Fruit fly (Drosophila melanogaster) whole organism, prepupa: ENCODE results near the gene Prosbeta3.

Source experiments
- CG10631 ChIP-seq: fragments of 200-800 bp; sonication (Bioruptor generic); optimal IDR thresholded peaks from 2 replicates; lab custom pipeline; 2016; ENCODE audit warnings: missing biosample characterization, missing genetic modification characterization
- CG10669 ChIP-seq: fragments of 200-800 bp; sonication (Bioruptor generic); optimal IDR thresholded peaks from 3 replicates; lab custom pipeline; 2018; ENCODE audit warnings: missing biosample characterization, mild to moderate bottlenecking, missing genetic modification characterization, moderate library complexity
- CG11762 ChIP-seq: fragments of 200-800 bp; sonication (Bioruptor generic); optimal IDR thresholded peaks from 3 replicates; lab custom pipeline; 2016; ENCODE audit warnings: missing biosample characterization, missing genetic modification characterization; ENCODE audit not compliant: insufficient read depth
- CG15336 ChIP-seq: fragments of 200-800 bp; sonication (Bioruptor generic); IDR thresholded peaks from 2 replicates; pipeline ENCODE4 v1.3.6; 2022; ENCODE audit warnings: missing biosample characterization, missing genetic modification characterization
- CG1621 ChIP-seq: fragments of 200-800 bp; sonication (Bioruptor generic); optimal IDR thresholded peaks from 3 replicates; lab custom pipeline; 2018; ENCODE audit warnings: missing biosample characterization, mild to moderate bottlenecking, missing genetic modification characterization
- CG31627 ChIP-seq: fragments of 200-800 bp; sonication (Bioruptor generic); optimal IDR thresholded peaks from 3 replicates; lab custom pipeline; 2016; ENCODE audit warnings: missing biosample characterization, missing genetic modification characterization
- CG32006 ChIP-seq: fragments of 200-800 bp; sonication (Bioruptor generic); optimal IDR thresholded peaks from 3 replicates; lab custom pipeline; 2017; ENCODE audit warnings: missing biosample characterization, mild to moderate bottlenecking, missing genetic modification characterization
- CG34406 ChIP-seq: fragments of 200-800 bp; sonication (Bioruptor generic); optimal IDR thresholded peaks from 3 replicates; lab custom pipeline; 2016; ENCODE audit warnings: missing biosample characterization, missing genetic modification characterization
- CG4318 ChIP-seq: fragments of 200-800 bp; sonication (Bioruptor generic); optimal IDR thresholded peaks from 3 replicates; lab custom pipeline; 2017; ENCODE audit warnings: missing biosample characterization, mild to moderate bottlenecking, missing genetic modification characterization
- CG6163 ChIP-seq: fragments of 200-800 bp; sonication (Bioruptor generic); IDR thresholded peaks from 3 replicates; pipeline ENCODE4 v1.3.6; 2022; ENCODE audit warnings: missing biosample characterization, missing genetic modification characterization
- CG6276 ChIP-seq: fragments of 200-800 bp; sonication (Bioruptor generic); optimal IDR thresholded peaks from 2 replicates; lab custom pipeline; 2017; ENCODE audit warnings: missing biosample characterization, mild to moderate bottlenecking, missing genetic modification characterization
- CG6792 ChIP-seq: fragments of 200-800 bp; sonication (Bioruptor generic); optimal IDR thresholded peaks from 3 replicates; lab custom pipeline; 2016; ENCODE audit warnings: missing biosample characterization, missing genetic modification characterization
- CG6808 ChIP-seq: fragments of 200-800 bp; sonication (Bioruptor generic); optimal IDR thresholded peaks from 3 replicates; lab custom pipeline; 2017; ENCODE audit warnings: missing biosample characterization, missing genetic modification characterization, mild to moderate bottlenecking, moderate library complexity, missing genetic modification reagents
- CG6854 ChIP-seq: fragments of 200-800 bp; sonication (Bioruptor generic); optimal IDR thresholded peaks from 2 replicates; lab custom pipeline; 2017; ENCODE audit warnings: missing biosample characterization, mild to moderate bottlenecking, missing genetic modification characterization
- CG8119 ChIP-seq: fragments of 200-800 bp; sonication (Bioruptor generic); IDR thresholded peaks from 3 replicates; pipeline ENCODE4 v1.3.6; 2022; ENCODE audit warnings: missing biosample characterization, missing genetic modification characterization
- CG8319 ChIP-seq: fragments of 200-800 bp; sonication (Bioruptor generic); optimal IDR thresholded peaks from 3 replicates; lab custom pipeline; 2016; ENCODE audit warnings: missing biosample characterization, missing genetic modification characterization
- CG8632 ChIP-seq: fragments of 200-800 bp; sonication (Bioruptor generic); optimal IDR thresholded peaks from 3 replicates; lab custom pipeline; 2016; ENCODE audit warnings: missing biosample characterization, missing genetic modification characterization
- Eip75B ChIP-seq: fragments of 200-800 bp; sonication (Bioruptor generic); optimal IDR thresholded peaks from 3 replicates; lab custom pipeline; 2016; ENCODE audit warnings: missing biosample characterization, missing genetic modification characterization
- Eip78C ChIP-seq: fragments of 200-800 bp; sonication (Bioruptor generic); peaks from one replicate; lab custom pipeline; 2016; ENCODE audit warnings: missing biosample characterization, missing genetic modification characterization
- Ets21C ChIP-seq: fragments of 200-800 bp; sonication (Bioruptor generic); optimal IDR thresholded peaks from 3 replicates; lab custom pipeline; 2016; ENCODE audit warnings: missing biosample characterization, missing genetic modification characterization
- Ets96B ChIP-seq: fragments of 200-800 bp; optimal IDR thresholded peaks from 2 replicates; lab custom pipeline; 2019; ENCODE audit warnings: missing biosample characterization, mild to moderate bottlenecking, missing genetic modification characterization, moderate library complexity
- Hr39 ChIP-seq: fragments of 200-800 bp; sonication (Bioruptor generic); optimal IDR thresholded peaks from 2 replicates; lab custom pipeline; 2016; ENCODE audit warnings: missing biosample characterization, missing genetic modification characterization
- Smox ChIP-seq: fragments of 200-800 bp; sonication (Bioruptor generic); optimal IDR thresholded peaks from 3 replicates; lab custom pipeline; 2016; ENCODE audit warnings: missing biosample characterization, missing genetic modification characterization
- Sox15 ChIP-seq: fragments of 200-800 bp; sonication (Bioruptor generic); optimal IDR thresholded peaks from 3 replicates; lab custom pipeline; 2016; ENCODE audit warnings: missing biosample characterization, missing genetic modification characterization
- cyc ChIP-seq: fragments of 200-800 bp; sonication (Bioruptor generic); optimal IDR thresholded peaks from 3 replicates; lab custom pipeline; 2016; ENCODE audit warnings: missing biosample characterization, missing genetic modification characterization
- dac ChIP-seq: fragments of 200-800 bp; sonication (Bioruptor generic); optimal IDR thresholded peaks from 2 replicates; lab custom pipeline; 2017; ENCODE audit warnings: missing biosample characterization, mild to moderate bottlenecking, missing genetic modification characterization
- dsx ChIP-seq: fragments of 200-800 bp; optimal IDR thresholded peaks from 3 replicates; lab custom pipeline; 2019; ENCODE audit warnings: missing biosample characterization, mild to moderate bottlenecking, missing genetic modification characterization, moderate library complexity; ENCODE audit not compliant: poor library complexity, severe bottlenecking
- eg ChIP-seq: fragments of 200-800 bp; sonication (Bioruptor generic); IDR thresholded peaks from 3 replicates; pipeline ENCODE4 v1.3.6; 2022; ENCODE audit warnings: missing biosample characterization, missing genetic modification characterization
- fd85E ChIP-seq: fragments of 200-800 bp; sonication (Bioruptor generic); optimal IDR thresholded peaks from 3 replicates; lab custom pipeline; 2016; ENCODE audit warnings: missing biosample characterization, missing genetic modification characterization
- fkh ChIP-seq: fragments of 200-800 bp; sonication (Bioruptor generic); optimal IDR thresholded peaks from 3 replicates; lab custom pipeline; 2017; ENCODE audit warnings: missing biosample characterization, mild to moderate bottlenecking, missing genetic modification characterization, moderate library complexity
- lz ChIP-seq: fragments of 200-800 bp; sonication (Bioruptor generic); optimal IDR thresholded peaks from 3 replicates; lab custom pipeline; 2016; ENCODE audit warnings: missing biosample characterization, missing genetic modification characterization
- net ChIP-seq: fragments of 200-800 bp; sonication (Bioruptor generic); optimal IDR thresholded peaks from 3 replicates; lab custom pipeline; 2016; ENCODE audit warnings: missing biosample characterization, missing genetic modification characterization
- pdm3 ChIP-seq: fragments of 200-800 bp; sonication (Bioruptor generic); optimal IDR thresholded peaks from 3 replicates; lab custom pipeline; 2016; ENCODE audit warnings: missing biosample characterization, missing genetic modification characterization
- salr ChIP-seq, 2 experiments: fragments of 200-800 bp; sonication (Bioruptor generic); optimal IDR thresholded peaks; 3 replicates each; lab custom pipeline; 2016 to 2018; ENCODE audit warnings: missing biosample characterization in 2 of 2, missing genetic modification characterization in 2 of 2, mild to moderate bottlenecking in 1 of 2
- spab ChIP-seq: fragments of 200-800 bp; sonication (Bioruptor generic); optimal IDR thresholded peaks from 2 replicates; lab custom pipeline; 2017; ENCODE audit warnings: missing biosample characterization, mild to moderate bottlenecking, missing genetic modification characterization, missing genetic modification reagents
- ss ChIP-seq, 2 experiments: fragments of 200-800 bp; sonication (Bioruptor generic); optimal IDR thresholded peaks; 2 replicates in 1 of 2; 3 replicates in 1 of 2; lab custom pipeline; 2017 to 2018; ENCODE audit warnings: mild to moderate bottlenecking in 2 of 2, missing biosample characterization in 2 of 2, missing genetic modification characterization in 2 of 2, moderate library complexity in 1 of 2
- topi ChIP-seq: fragments of 200-800 bp; sonication (Bioruptor generic); optimal IDR thresholded peaks from 3 replicates; lab custom pipeline; 2016; ENCODE audit warnings: missing biosample characterization, missing genetic modification characterization
- vri ChIP-seq: fragments of 200-800 bp; sonication (Bioruptor generic); optimal IDR thresholded peaks from 3 replicates; lab custom pipeline; 2016; ENCODE audit warnings: missing biosample characterization, mild to moderate bottlenecking, missing genetic modification characterization

Gene Prosbeta3

DNA sequence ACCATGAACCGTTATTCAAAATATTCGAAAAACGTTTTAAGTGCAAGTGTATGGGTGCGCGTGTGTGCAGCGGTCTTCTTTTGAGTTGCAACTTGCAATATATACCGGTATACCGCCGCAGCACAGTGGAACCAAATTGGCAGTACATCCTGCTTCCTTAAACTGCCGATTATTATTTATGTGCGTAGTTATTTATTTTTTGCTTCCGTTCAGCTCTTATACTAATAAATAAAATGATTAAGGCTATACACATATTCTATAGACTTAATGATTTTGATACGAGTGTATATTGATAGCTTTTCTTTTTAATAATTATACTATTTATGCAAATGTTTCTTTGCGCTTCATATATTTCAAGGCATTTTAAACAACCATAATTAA, 36.1 kb downstream of the Prosbeta3 start (continued):
- TF ChIP-seq CG11762 (GFP tag; lab: Kevin White, UChicago) (no peak), dac (GFP tag; lab: Kevin White, UChicago) (no peak), CG31627 (GFP tag; lab: Kevin White, UChicago) (no peak), Smox (peak; percentile 41), cyc (GFP tag; lab: Kevin White, UChicago) (no peak), CG8319 (GFP tag; lab: Kevin White, UChicago) (no peak), Sox15 (GFP tag; lab: Kevin White, UChicago) (no peak), Ets96B (no peak), Eip78C (GFP tag; lab: Kevin White, UChicago) (peak; percentile 75), CG8119 (GFP tag; lab: Robert Waterston, UW) (no peak), CG6792 (GFP tag; lab: Kevin White, UChicago) (no peak), net (GFP tag; lab: Kevin White, UChicago) (no peak), CG4318 (GFP tag; lab: Kevin White, UChicago) (no peak), CG10669 (GFP tag; lab: Kevin White, UChicago) (no peak), Hr39 (peak; percentile 21), CG6808 (GFP tag; lab: Kevin White, UChicago) (no peak), CG32006 (GFP tag; lab: Kevin White, UChicago) (peak; percentile 50), spab (GFP tag; lab: Kevin White, UChicago) (no peak), eg (GFP tag; lab: Robert Waterston, UW) (no peak), CG1621 (tag; lab: Kevin White, UChicago) (no peak), dsx (GFP tag; lab: Kevin White, UChicago) (no peak), topi (GFP tag; lab: Kevin White, UChicago) (no peak), pdm3 (GFP tag; lab: Kevin White, UChicago) (peak; percentile 15), lz (GFP tag; lab: Kevin White, UChicago) (peak; percentile 10), Ets21C (GFP tag; lab: Kevin White, UChicago) (no peak), CG15336 (GFP tag; lab: Robert Waterston, UW) (no peak), CG6276 (GFP tag; lab: Kevin White, UChicago) (no peak), vri (GFP tag; lab: Kevin White, UChicago) (no peak), CG8632 (GFP tag; lab: Kevin White, UChicago) (peak; percentile 5), CG6163 (GFP tag; lab: Robert Waterston, UW) (peak; percentile 34; the same call in 1 of the 3 replicates), fkh (no peak), salr (GFP tag; optimal IDR thresholded peaks at IDR 0.05; lab: Kevin White, UChicago) (no peak), CG10631 (GFP tag; lab: Kevin White, UChicago) (no peak)
- TF ChIP-seq, all 60 proteins: peak for 15

DNA sequence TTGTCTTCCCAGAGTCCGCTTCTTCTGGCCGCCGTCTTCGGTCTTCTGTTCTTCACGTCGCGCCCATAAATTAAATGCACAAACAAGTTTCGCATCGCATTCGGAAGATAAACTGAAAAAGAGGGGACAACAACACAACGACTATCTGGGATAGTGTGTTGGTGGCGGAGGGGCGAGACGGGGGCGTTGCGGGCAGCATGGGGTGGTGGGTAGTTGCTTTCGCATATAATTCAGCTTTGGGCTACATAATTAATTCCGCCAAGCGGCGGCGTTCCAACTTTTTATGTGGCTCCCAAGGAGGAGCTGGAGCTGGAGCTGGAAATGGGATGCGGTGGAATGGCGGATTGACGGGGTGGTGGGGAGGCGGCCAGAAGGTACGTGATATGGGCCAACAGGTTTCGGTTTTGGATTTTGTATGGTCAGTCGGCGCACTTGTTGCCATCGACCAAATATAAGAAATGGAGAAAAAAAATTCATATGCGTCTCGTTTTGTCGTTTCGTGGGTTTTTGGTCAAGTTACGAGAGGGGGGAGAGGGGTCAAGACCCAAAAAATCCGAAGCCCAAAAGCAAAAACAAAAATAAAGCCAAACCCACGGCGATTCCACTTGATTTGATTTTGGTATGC, 36.6 kb downstream of the Prosbeta3 start:
- TF ChIP-seq ss (GFP tag; optimal IDR thresholded peaks at IDR 0.05; lab: Kevin White, UChicago): peak in 1 of 2 experiments; percentile 48
- TF ChIP-seq CG34406 (GFP tag; lab: Kevin White, UChicago): no peak
- peak; percentile 31 for TF ChIP-seq Eip75B (GFP tag; lab: Kevin White, UChicago)
- no peak for TF ChIP-seq salr (GFP tag; optimal IDR thresholded peaks at IDR 0.05; lab: Kevin White, UChicago)
- peak; percentile 4 for TF ChIP-seq dsx (GFP tag; lab: Kevin White, UChicago)
- peak; percentile 66 for TF ChIP-seq CG6854 (GFP tag; lab: Kevin White, UChicago)
- 0 out of 2 replicates have a peak, but pooled peaks have one; percentile 6 for TF ChIP-seq CG15336 (GFP tag; lab: Robert Waterston, UW)
- 0 out of 3 replicates have a peak, but pooled peaks have one; percentile 8 for TF ChIP-seq eg (GFP tag; lab: Robert Waterston, UW)
- no peak for TF ChIP-seq fd85E (GFP tag; lab: Kevin White, UChicago)
- TF ChIP-seq, all 60 proteins: peak for 6
